Worm (Caenorhabditis elegans): ENCODE results near the gene M199.9.

- TF ChIP-seq fos-1 (tag; optimal IDR thresholded peaks at IDR 0.05): no peak
- TF ChIP-seq spr-1 (tag; optimal IDR thresholded peaks at IDR 0.05): no peak
- no peak for TF ChIP-seq nhr-102 (tag; optimal IDR thresholded peaks at IDR 0.05)
- TF ChIP-seq nhr-28 (tag; optimal IDR thresholded peaks at IDR 0.05): no peak
Measured at ce11 chrIV:15119268-15119667, 8.4 kb downstream of the M199.9 start.
